Worm (Caenorhabditis elegans): ENCODE measurements around the gene F41B5.1.

F41B5.1 gene

DNA sequence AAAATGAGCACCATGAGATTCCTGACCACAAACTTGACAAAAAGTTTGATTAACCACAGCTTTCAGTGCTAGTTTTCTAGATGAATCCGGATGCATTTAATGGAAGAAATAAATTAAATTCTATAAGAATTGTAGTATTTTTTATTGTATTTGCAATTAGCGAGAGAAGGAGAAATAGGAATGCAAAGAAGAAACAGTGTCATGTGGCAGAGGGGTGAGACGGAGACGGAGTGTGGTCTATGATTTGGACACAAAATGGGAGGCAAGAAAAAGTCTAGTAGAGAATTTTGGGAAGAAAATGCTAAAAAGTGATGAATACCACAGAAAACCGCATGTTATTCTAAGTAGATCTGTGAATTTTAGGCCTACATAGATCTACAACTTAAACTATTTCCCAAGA, 22.7 kb downstream of the F41B5.1 start, which contains the start of gene nhr-59:
Gene nhr-59 (minus strand): TSS at position 214 of the 400 bp plus-strand sequence.
- TF ChIP-seq swsn-7 (tag; optimal IDR thresholded peaks at IDR 0.05) (no peak), efl-1 (optimal IDR thresholded peaks at IDR 0.05) (peak in 1 of 2 experiments; percentile 7), efl-1 (GFP tag; optimal IDR thresholded peaks at IDR 0.05 in 1 of 2) (no peak), lin-14 (GFP tag; optimal IDR thresholded peaks at IDR 0.05) (peak; percentile 68), dpl-1 (GFP tag; optimal IDR thresholded peaks at IDR 0.05) (peak in 1 of 3 experiments; percentile 11), grh-1 (GFP tag; IDR thresholded peaks at IDR 0.05) (no peak), nhr-20 (tag; optimal IDR thresholded peaks at IDR 0.05) (peak; percentile 53), lin-35 (GFP tag; optimal IDR thresholded peaks at IDR 0.05) (peak in 1 of 2 experiments; percentile 56), nhr-71 (tag; optimal IDR thresholded peaks at IDR 0.05) (peak; percentile 22), aly-2 (tag; optimal IDR thresholded peaks at IDR 0.05) (peak; percentile 15), mep-1 (tag; optimal IDR thresholded peaks at IDR 0.05) (peak; percentile 0), pag-3 (tag; optimal IDR thresholded peaks at IDR 0.05; ENCODE audit: borderline replicate concordance, insufficient read depth) (no peak), ceh-8 (GFP tag; optimal IDR thresholded peaks at IDR 0.05) (no peak)

DNA sequence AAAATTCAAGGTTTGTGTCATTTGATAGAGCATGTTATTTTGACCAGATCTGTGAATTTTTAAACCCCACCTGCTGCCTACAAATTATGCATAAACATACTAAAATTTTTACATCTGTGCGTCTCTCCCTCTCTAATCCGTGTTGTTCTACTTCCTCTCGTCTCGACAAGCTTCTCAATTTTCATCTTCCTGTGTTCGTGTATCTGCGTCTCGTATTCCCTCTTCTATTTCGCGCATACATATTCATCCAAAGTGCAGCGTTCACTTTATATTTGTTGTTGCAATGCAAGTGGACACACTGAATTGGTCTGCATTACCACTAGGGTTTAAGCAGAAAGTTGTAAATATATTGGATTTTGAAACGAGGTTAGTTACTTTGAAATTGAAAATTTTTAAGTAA, 23.2 kb downstream of the F41B5.1 start, which contains the start of gene fbxa-137:
Gene fbxa-137 (plus strand): TSS at position 274 of the 400 bp plus-strand sequence.
- TF ChIP-seq lin-14 (GFP tag; optimal IDR thresholded peaks at IDR 0.05) (peak; percentile 14), skn-1 (tag; optimal IDR thresholded peaks at IDR 0.05) (no peak)

DNA sequence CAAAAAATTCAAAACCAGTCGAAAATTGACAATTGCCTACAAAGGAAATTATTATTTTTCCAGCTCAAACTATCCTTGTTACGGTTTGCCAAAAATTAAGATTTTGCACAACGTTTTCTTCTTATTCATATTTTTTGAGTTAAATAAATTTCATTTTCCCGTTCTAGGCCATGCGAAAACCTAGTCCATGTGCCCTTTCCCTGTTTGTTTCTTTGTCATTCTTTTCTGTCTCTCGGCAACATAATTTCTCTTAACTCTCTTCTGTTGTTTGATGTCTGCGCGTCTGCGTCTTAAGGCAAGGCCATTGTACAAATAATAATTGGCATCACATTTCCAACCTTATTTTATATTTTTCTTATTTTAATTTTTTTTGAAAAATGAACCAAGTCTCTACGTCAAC, 26.2 kb downstream of the F41B5.1 start, which contains the start of gene nhr-228:
Gene nhr-228 (plus strand): TSS at position 261 of the 400 bp plus-strand sequence.
- no peak for TF ChIP-seq pax-3 (tag; optimal IDR thresholded peaks at IDR 0.05)
- TF ChIP-seq nhr-76 (tag; optimal IDR thresholded peaks at IDR 0.05): no peak
- TF ChIP-seq ceh-88 (GFP tag; IDR thresholded peaks at IDR 0.05): no peak
- no peak for TF ChIP-seq nhr-85 (tag)
- TF ChIP-seq nhr-71 (tag; optimal IDR thresholded peaks at IDR 0.05): peak; percentile 63
- peak; percentile 38 to 56 for TF ChIP-seq lin-35 (GFP tag; optimal IDR thresholded peaks at IDR 0.05)
- TF ChIP-seq sup-37 (GFP tag; optimal IDR thresholded peaks at IDR 0.05): no peak
- TF ChIP-seq elt-2 (tag; optimal IDR thresholded peaks at IDR 0.05): no peak
- no peak for TF ChIP-seq mef-2 (tag; optimal IDR thresholded peaks at IDR 0.05)
- no peak for TF ChIP-seq sptf-1 (tag; optimal IDR thresholded peaks at IDR 0.05)
- no peak for TF ChIP-seq ztf-11 (tag; optimal IDR thresholded peaks at IDR 0.05)
- no peak for TF ChIP-seq ceh-90 (tag; optimal IDR thresholded peaks at IDR 0.05)
- peak; percentile 62 for TF ChIP-seq snu-23 (GFP tag; optimal IDR thresholded peaks at IDR 0.05)
- TF ChIP-seq ces-1 (GFP tag; optimal IDR thresholded peaks at IDR 0.05): no peak
- TF ChIP-seq vab-15 (tag; optimal IDR thresholded peaks at IDR 0.05): no peak
- TF ChIP-seq pag-3 (tag; optimal IDR thresholded peaks at IDR 0.05; ENCODE audit: borderline replicate concordance, insufficient read depth): peak; percentile 24
- no peak for TF ChIP-seq ztf-4 (tag; optimal IDR thresholded peaks at IDR 0.05)
- no peak for TF ChIP-seq nhr-19 (GFP tag; conservative IDR thresholded peaks at IDR 0.05)
- no peak for TF ChIP-seq zag-1 (tag; optimal IDR thresholded peaks at IDR 0.05)
- TF ChIP-seq nhr-77 (tag; optimal IDR thresholded peaks at IDR 0.05): no peak
- TF ChIP-seq nhr-12 (tag; optimal IDR thresholded peaks at IDR 0.05): no peak
- no peak for TF ChIP-seq unc-98 (GFP tag; IDR thresholded peaks at IDR 0.05)
- TF ChIP-seq egl-13 (tag; optimal IDR thresholded peaks at IDR 0.05): no peak
- TF ChIP-seq efl-1 (optimal IDR thresholded peaks at IDR 0.05): peak; percentile 60 to 63
- TF ChIP-seq efl-1 (GFP tag; optimal IDR thresholded peaks at IDR 0.05 in 1 of 2): peak; percentile 20 to 88
- TF ChIP-seq fkh-10 (GFP tag; optimal IDR thresholded peaks at IDR 0.05): no peak
- no peak for TF ChIP-seq unc-62 (GFP tag; optimal IDR thresholded peaks at IDR 0.05)
- TF ChIP-seq sox-4 (tag; optimal IDR thresholded peaks at IDR 0.05): no peak
- peak in 1 of 2 experiments; percentile 7 for TF ChIP-seq mdl-1 (tag; optimal IDR thresholded peaks at IDR 0.05)
- TF ChIP-seq zip-4 (GFP tag; optimal IDR thresholded peaks at IDR 0.05): no peak
- no peak for TF ChIP-seq lir-3 (tag; optimal IDR thresholded peaks at IDR 0.05; ENCODE audit: poor library complexity)
- peak; percentile 10 for TF ChIP-seq nhr-90 (tag; optimal IDR thresholded peaks at IDR 0.05; ENCODE audit: poor library complexity)
- TF ChIP-seq rnt-1 (tag; optimal IDR thresholded peaks at IDR 0.05): peak; percentile 46
- TF ChIP-seq nhr-84 (tag; optimal IDR thresholded peaks at IDR 0.05): no peak
- TF ChIP-seq snpc-4 (tag; optimal IDR thresholded peaks at IDR 0.05): no peak
- no peak for TF ChIP-seq lin-15B (tag; optimal IDR thresholded peaks at IDR 0.05)
- TF ChIP-seq Y116A8C.19 (tag; optimal IDR thresholded peaks at IDR 0.05; ENCODE audit: borderline replicate concordance): no peak
- no peak for TF ChIP-seq hpl-2 (GFP tag; optimal IDR thresholded peaks at IDR 0.05)
- no peak for TF ChIP-seq F16B12.6 (tag; optimal IDR thresholded peaks at IDR 0.05)
- TF ChIP-seq nhr-11 (tag; optimal IDR thresholded peaks at IDR 0.05): no peak
